Worm (Caenorhabditis elegans) whole organism, L3 larva: ENCODE measurements around the gene F40A3.7.

Source experiments
- R02D3.7 ChIP-seq: fragments of 150-350 bp; optimal IDR thresholded peaks from 2 replicates; lab custom pipeline; 2014; ENCODE audit warnings: missing biosample characterization, missing genetic modification characterization
- ama-1 ChIP-seq: fragments of 150-350 bp; optimal IDR thresholded peaks from 2 replicates; lab custom pipeline; 2018
- ceh-9 ChIP-seq: sonication (generic microtip); optimal IDR thresholded peaks from 2 replicates; lab custom pipeline; 2018; ENCODE audit warnings: missing biosample characterization, missing genetic modification characterization
- egl-27 ChIP-seq: sonication (generic microtip); optimal IDR thresholded peaks from 4 replicates; lab custom pipeline; 2017; ENCODE audit warnings: missing biosample characterization, missing genetic modification reagents, missing genetic modification characterization
- nhr-237 ChIP-seq: fragments of 150-350 bp; optimal IDR thresholded peaks from 2 replicates; lab custom pipeline; 2014; ENCODE audit warnings: missing biosample characterization, missing genetic modification characterization
- tbx-2 ChIP-seq: sonication (generic microtip); optimal IDR thresholded peaks from 2 replicates; lab custom pipeline; 2016; ENCODE audit warnings: mild to moderate bottlenecking, missing genetic modification characterization, missing compliant biosample characterization

ce11 chrV:7855382-7855994 lies 44.2 kb downstream of the F40A3.7 start, which contains the start of gene C37C3.2:
- TF ChIP-seq ceh-9 (no peak), nhr-237 (no peak), egl-27 (tag; lab: Kevin White, UChicago) (no peak), R02D3.7 (tag; lab: Kevin White, UChicago) (no peak), ama-1 (peak; percentile 15), tbx-2 (tag; lab: Kevin White, UChicago) (no peak)
